Worm (Caenorhabditis elegans): ENCODE data around the gene pafo-1.

ce11 chrV:11552379-11552778 lies 30.9 kb downstream of the pafo-1 start, which contains the start of gene srx-85:
- TF ChIP-seq hlh-6 (tag; optimal IDR thresholded peaks at IDR 0.05) (no peak), ref-2 (tag; optimal IDR thresholded peaks at IDR 0.05) (no peak), elt-2 (tag; optimal IDR thresholded peaks at IDR 0.05) (no peak), ceh-31 (tag; optimal IDR thresholded peaks at IDR 0.05) (no peak), C38D4.7 (GFP tag; optimal IDR thresholded peaks at IDR 0.05) (no peak), nhr-11 (tag; optimal IDR thresholded peaks at IDR 0.05) (no peak), ztf-16 (tag; optimal IDR thresholded peaks at IDR 0.05) (no peak)

All from whole organism, late embryonic.